Fruit fly (Drosophila melanogaster) whole organism, wandering third instar larva: ENCODE measurements around the gene CG31780.

ENCODE experiments used
- Abd-B ChIP-seq: fragments of >200 bp; optimal IDR thresholded peaks from 2 replicates; lab custom pipeline; 2017; ENCODE audit warnings: missing biosample characterization, missing genetic modification characterization
- Dfd ChIP-seq: fragments of >200 bp; optimal IDR thresholded peaks from 2 replicates; lab custom pipeline; 2017; ENCODE audit warnings: missing biosample characterization, missing genetic modification characterization
- pan ChIP-seq: fragments of >200 bp; optimal IDR thresholded peaks from 2 replicates; lab custom pipeline; 2017

- TF ChIP-seq pan (lab: Kevin White, UChicago): no peak
- TF ChIP-seq Abd-B (GFP tag; lab: Kevin White, UChicago): no peak
- no peak for TF ChIP-seq Dfd (GFP tag; lab: Kevin White, UChicago)
These were observed 40.1 kb downstream of the CG31780 start for dm6 chr2L:15735918-15736317.
